Fruit fly (Drosophila melanogaster) whole organism, embryonic: ENCODE measurements around the gene sphe.
A peak's percentile ranks its signal among the peaks of the same experiment; 100 is the strongest.

Experiments
- Awh ChIP-seq: fragments of 200-800 bp; sonication (Bioruptor generic); IDR thresholded peaks from 2 replicates; pipeline ENCODE4, ENCODE4 v1.3.6; 2022; ENCODE audit warnings: missing biosample characterization, missing genetic modification characterization
- B-H1 ChIP-seq: fragments of 200-800 bp; sonication (Bioruptor generic); IDR thresholded peaks from 3 replicates; pipeline ENCODE4 v1.3.6; 2022; ENCODE audit warnings: missing biosample characterization, missing genetic modification characterization
- CG10462 ChIP-seq: fragments of 200-800 bp; sonication (Bioruptor generic); optimal IDR thresholded peaks from 2 replicates; lab custom pipeline; 2016; ENCODE audit warnings: missing biosample characterization, missing genetic modification characterization
- CG10543 ChIP-seq: fragments of 200-800 bp; sonication (Bioruptor generic); optimal IDR thresholded peaks from 3 replicates; lab custom pipeline; 2017; ENCODE audit warnings: missing biosample characterization, mild to moderate bottlenecking, missing genetic modification characterization, moderate library complexity
- CG12071 ChIP-seq: fragments of 200-800 bp; sonication (Bioruptor generic); optimal IDR thresholded peaks from 3 replicates; lab custom pipeline; 2018; ENCODE audit warnings: missing biosample characterization, mild to moderate bottlenecking, missing genetic modification characterization
- CG12104 ChIP-seq: fragments of 200-800 bp; sonication (Bioruptor generic); optimal IDR thresholded peaks from 3 replicates; lab custom pipeline; 2016; ENCODE audit warnings: missing biosample characterization, missing genetic modification characterization
- CG12219 ChIP-seq: fragments of 200-800 bp; sonication (Bioruptor generic); optimal IDR thresholded peaks from 3 replicates; lab custom pipeline; 2018; ENCODE audit warnings: missing biosample characterization, mild to moderate bottlenecking, missing genetic modification characterization
- CG12236 ChIP-seq: fragments of 200-800 bp; sonication (Bioruptor generic); optimal IDR thresholded peaks from 2 replicates; lab custom pipeline; 2016; ENCODE audit warnings: missing biosample characterization, missing genetic modification characterization
- CG15269 ChIP-seq: fragments of 200-800 bp; sonication (Bioruptor generic); optimal IDR thresholded peaks from 2 replicates; lab custom pipeline; 2018; ENCODE audit warnings: missing biosample characterization, mild to moderate bottlenecking, missing genetic modification characterization, moderate library complexity
- CG16779 ChIP-seq: fragments of 200-800 bp; sonication (Bioruptor generic); IDR thresholded peaks from 2 replicates; pipeline ENCODE4 v1.3.6; 2022; ENCODE audit warnings: missing biosample characterization, missing genetic modification characterization
- CG17359 ChIP-seq: fragments of 200-800 bp; sonication (Bioruptor generic); optimal IDR thresholded peaks from 3 replicates; lab custom pipeline; 2018; ENCODE audit warnings: missing biosample characterization, mild to moderate bottlenecking, missing genetic modification characterization, moderate library complexity
- CG2678 ChIP-seq: fragments of 200-800 bp; sonication (Bioruptor generic); optimal IDR thresholded peaks from 3 replicates; lab custom pipeline; 2019; ENCODE audit warnings: missing biosample characterization, mild to moderate bottlenecking, missing genetic modification characterization, moderate library complexity
- CG2875 ChIP-seq: fragments of 200-800 bp; sonication (Bioruptor generic); optimal IDR thresholded peaks from 2 replicates; lab custom pipeline; 2017; ENCODE audit warnings: missing biosample characterization, mild to moderate bottlenecking, missing genetic modification characterization, missing genetic modification reagents
- CG3163 ChIP-seq: fragments of 200-800 bp; sonication (Bioruptor generic); optimal IDR thresholded peaks from 3 replicates; lab custom pipeline; 2016; ENCODE audit warnings: missing biosample characterization, missing genetic modification characterization
- CG34422 ChIP-seq: fragments of 200-800 bp; sonication (Bioruptor generic); IDR thresholded peaks from 3 replicates; pipeline ENCODE4 v1.3.6; 2022; ENCODE audit warnings: missing biosample characterization, missing genetic modification characterization
- CG4282 ChIP-seq: fragments of 200-800 bp; sonication (Bioruptor generic); optimal IDR thresholded peaks from 2 replicates; lab custom pipeline; 2016; ENCODE audit warnings: missing biosample characterization, missing genetic modification characterization
- CG4424 ChIP-seq: fragments of 200-800 bp; sonication (Bioruptor generic); optimal IDR thresholded peaks from 3 replicates; lab custom pipeline; 2016; ENCODE audit warnings: missing biosample characterization, missing genetic modification characterization
- CG7271 ChIP-seq: fragments of 200-800 bp; sonication (Bioruptor generic); optimal IDR thresholded peaks from 2 replicates; lab custom pipeline; 2018; ENCODE audit warnings: missing biosample characterization, mild to moderate bottlenecking, missing genetic modification characterization, moderate library complexity
- CHES-1-like ChIP-seq: fragments of 200-800 bp; sonication (Bioruptor generic); optimal IDR thresholded peaks from 2 replicates; lab custom pipeline; 2016; ENCODE audit warnings: missing biosample characterization, missing genetic modification characterization
- E2f2 ChIP-seq: fragments of 200-800 bp; sonication (Bioruptor generic); IDR thresholded peaks from 2 replicates; pipeline ENCODE4 v1.3.6; 2022; ENCODE audit warnings: missing biosample characterization, missing genetic modification characterization
- H2.0 ChIP-seq: fragments of 200-800 bp; sonication (Bioruptor generic); IDR thresholded peaks from 2 replicates; pipeline ENCODE4 v1.3.6; 2022; ENCODE audit warnings: missing biosample characterization, missing genetic modification characterization
- Hand ChIP-seq: fragments of 200-800 bp; sonication (Bioruptor generic); optimal IDR thresholded peaks from 2 replicates; lab custom pipeline; 2017; ENCODE audit warnings: mild to moderate bottlenecking, missing biosample characterization, missing genetic modification reagents, missing genetic modification characterization
- HmgZ ChIP-seq: fragments of 200-800 bp; sonication (Bioruptor generic); optimal IDR thresholded peaks from 2 replicates; lab custom pipeline; 2018; ENCODE audit warnings: missing biosample characterization, mild to moderate bottlenecking, missing genetic modification characterization
- Hr78 ChIP-seq, 2 experiments: fragments of 200-800 bp in 1 of 2; fragments of >200 bp in 1 of 2; sonication (Bioruptor generic) in 1 of 2; optimal IDR thresholded peaks; 2 replicates each; lab custom pipeline; 2017 to 2019; ENCODE audit warnings: missing biosample characterization in 2 of 2, missing genetic modification characterization in 2 of 2, mild to moderate bottlenecking in 1 of 2, moderate library complexity in 1 of 2
- Med ChIP-seq: fragments of 200-800 bp; sonication (Bioruptor generic); peaks from one replicate; lab custom pipeline; 2016; ENCODE audit warnings: missing biosample characterization, missing genetic modification characterization, mild to moderate bottlenecking, inconsistent platforms, moderate library complexity
- NC2α ChIP-seq: fragments of 200-800 bp; sonication (Bioruptor generic); optimal IDR thresholded peaks from 2 replicates; lab custom pipeline; 2016; ENCODE audit warnings: missing biosample characterization, missing genetic modification characterization
- Ptx1 ChIP-seq: fragments of 200-800 bp; sonication (Bioruptor generic); IDR thresholded peaks from 2 replicates; pipeline ENCODE4 v1.3.6; 2022; ENCODE audit warnings: missing biosample characterization, missing genetic modification characterization
- Sry-β ChIP-seq: fragments of 200-800 bp; sonication (Bioruptor generic); optimal IDR thresholded peaks from 2 replicates; lab custom pipeline; 2018; ENCODE audit warnings: missing biosample characterization, mild to moderate bottlenecking, missing genetic modification characterization, moderate library complexity
- Xrp1 ChIP-seq: fragments of 200-800 bp; sonication (Bioruptor generic); IDR thresholded peaks from 2 replicates; pipeline ENCODE4 v1.3.6; 2022; ENCODE audit warnings: missing biosample characterization, missing genetic modification characterization
- ara ChIP-seq: fragments of 200-800 bp; sonication (Bioruptor generic); IDR thresholded peaks from 2 replicates; pipeline ENCODE4 v1.3.6; 2022; ENCODE audit warnings: missing biosample characterization, missing genetic modification characterization
- ase ChIP-seq: fragments of 200-800 bp; sonication (Bioruptor generic); IDR thresholded peaks from 3 replicates; pipeline ENCODE4 v1.3.6; 2022; ENCODE audit warnings: missing biosample characterization, missing genetic modification characterization
- bbx ChIP-seq: fragments of 200-800 bp; sonication (Bioruptor generic); IDR thresholded peaks from 2 replicates; pipeline ENCODE4 v1.3.6; 2022; ENCODE audit warnings: missing biosample characterization, missing genetic modification characterization; ENCODE audit not compliant: partially characterized antibody
- bowl ChIP-seq: fragments of 200-800 bp; sonication (Bioruptor generic); IDR thresholded peaks from 2 replicates; pipeline ENCODE4 v1.3.6; 2022; ENCODE audit warnings: missing biosample characterization, missing genetic modification characterization
- btn ChIP-seq: fragments of 200-800 bp; sonication (Bioruptor generic); optimal IDR thresholded peaks from 2 replicates; lab custom pipeline; 2016; ENCODE audit warnings: missing biosample characterization, missing genetic modification characterization
- croc ChIP-seq: fragments of 200-800 bp; sonication (Bioruptor generic); conservative IDR thresholded peaks from 3 replicates; pipeline ENCODE4 v1.3.6; 2022; ENCODE audit warnings: missing biosample characterization, missing genetic modification characterization
- cwo ChIP-seq: fragments of 200-800 bp; sonication (Bioruptor generic); optimal IDR thresholded peaks from 3 replicates; lab custom pipeline; 2017; ENCODE audit warnings: missing biosample characterization, missing genetic modification characterization, mild to moderate bottlenecking, moderate library complexity, missing genetic modification reagents
- da ChIP-seq: fragments of 200-800 bp; sonication (Bioruptor generic); optimal IDR thresholded peaks from 2 replicates; lab custom pipeline; 2016; ENCODE audit warnings: missing biosample characterization, missing genetic modification characterization
- emc ChIP-seq: fragments of 200-800 bp; sonication (Bioruptor generic); optimal IDR thresholded peaks from 2 replicates; lab custom pipeline; 2016; ENCODE audit warnings: missing biosample characterization, missing genetic modification characterization
- ham ChIP-seq: fragments of 200-800 bp; sonication (Bioruptor generic); IDR thresholded peaks from 2 replicates; pipeline ENCODE4 v1.3.6; 2022; ENCODE audit warnings: missing biosample characterization, missing genetic modification characterization
- her ChIP-seq: fragments of 200-800 bp; sonication (Bioruptor generic); optimal IDR thresholded peaks from 2 replicates; lab custom pipeline; 2016; ENCODE audit warnings: missing biosample characterization, missing genetic modification characterization
- insv ChIP-seq, 2 experiments: fragments of 200-800 bp; sonication (Bioruptor generic); optimal IDR thresholded peaks; 3 replicates each; lab custom pipeline; 2016 to 2018; ENCODE audit warnings: missing biosample characterization in 2 of 2, missing genetic modification characterization in 2 of 2
- mirr ChIP-seq: fragments of 200-800 bp; sonication (Bioruptor generic); optimal IDR thresholded peaks from 3 replicates; lab custom pipeline; 2018; ENCODE audit warnings: missing biosample characterization, mild to moderate bottlenecking, missing genetic modification characterization
- prd ChIP-seq, 3 experiments: fragments of >200 bp in 2 of 3; fragments of 200-800 bp in 1 of 3; sonication (Bioruptor generic) in 1 of 3; optimal IDR thresholded peaks in 2 of 3; IDR thresholded peaks in 1 of 3; 2 replicates in 2 of 3; 3 replicates in 1 of 3; pipeline versions ENCODE4 v1.3.6 to Lab custom; 2017 to 2022; ENCODE audit warnings: missing biosample characterization in 1 of 3, missing genetic modification characterization in 1 of 3
- repo ChIP-seq: fragments of 200-800 bp; sonication (Bioruptor generic); optimal IDR thresholded peaks from 2 replicates; lab custom pipeline; 2016; ENCODE audit warnings: missing biosample characterization, missing genetic modification characterization
- schlank ChIP-seq: fragments of 200-800 bp; sonication (Bioruptor generic); optimal IDR thresholded peaks from 2 replicates; lab custom pipeline; 2018; ENCODE audit warnings: missing biosample characterization, mild to moderate bottlenecking, missing genetic modification characterization
- sisA ChIP-seq: fragments of 200-800 bp; sonication (Bioruptor generic); IDR thresholded peaks from 2 replicates; pipeline ENCODE4 v1.3.6; 2022; ENCODE audit warnings: missing biosample characterization, missing genetic modification characterization
- tio ChIP-seq: fragments of 200-800 bp; sonication (Bioruptor generic); optimal IDR thresholded peaks from 2 replicates; lab custom pipeline; 2017; ENCODE audit warnings: missing biosample characterization, missing genetic modification characterization, inconsistent platforms
- ttk ChIP-seq: fragments of 200-800 bp; sonication (Bioruptor generic); IDR thresholded peaks from 2 replicates; pipeline ENCODE4 v2.1.2; 2022; ENCODE audit warnings: missing biosample characterization, missing genetic modification characterization

sphe gene

dm6 chrX:16723203-16724173 is 21.7 kb upstream of the sphe start (continued):
- TF ChIP-seq CG12219 (GFP tag; lab: Kevin White, UChicago) = peak; percentile 69
- TF ChIP-seq B-H1 = peak; percentile 54
- TF ChIP-seq Med (GFP tag; lab: Kevin White, UChicago) = peak; percentile 77
- peak; percentile 60 for TF ChIP-seq ttk (GFP tag; lab: Robert Waterston, UW)
- TF ChIP-seq bbx = no peak
- TF ChIP-seq CG12104 (GFP tag; lab: Kevin White, UChicago) = peak; percentile 37
- TF ChIP-seq sisA (GFP tag; lab: Robert Waterston, UW) = peak; percentile 56
- peak; percentile 45 for TF ChIP-seq CG17359
- peak; percentile 56 for TF ChIP-seq Hand (GFP tag; lab: Kevin White, UChicago)
- peak; percentile 73 for TF ChIP-seq tio
- TF ChIP-seq HmgZ = peak; percentile 59
- TF ChIP-seq CG10543 (GFP tag; lab: Kevin White, UChicago) = peak; percentile 38
- TF ChIP-seq CG12071 = peak; percentile 17
- peak; percentile 33 for TF ChIP-seq CG10462 (GFP tag; lab: Kevin White, UChicago)
- TF ChIP-seq btn (GFP tag; lab: Kevin White, UChicago) = no peak
- TF ChIP-seq CG4424 (GFP tag; lab: Kevin White, UChicago) = peak; percentile 8
- TF ChIP-seq H2.0 (GFP tag; lab: Robert Waterston, UW) = peak; percentile 57
- TF ChIP-seq CG2875 (GFP tag; lab: Kevin White, UChicago) = peak; percentile 62
- TF ChIP-seq ham = no peak
- peak; percentile 71 for TF ChIP-seq Ptx1 (GFP tag; lab: Robert Waterston, UW)
- peak; percentile 55; the same call in 1 of the 2 replicates for TF ChIP-seq ara
- peak; percentile 55 for TF ChIP-seq Awh (GFP tag; lab: Robert Waterston, UW)
- no peak for TF ChIP-seq CHES-1-like (GFP tag; lab: Kevin White, UChicago)
- TF ChIP-seq Sry-β = no peak
- no peak for TF ChIP-seq CG4282 (GFP tag; lab: Kevin White, UChicago)
- TF ChIP-seq E2f2 (GFP tag; lab: Robert Waterston, UW) = peak; percentile 53; the same call in 1 of the 2 replicates
- no peak for TF ChIP-seq CG16779
- peak in 1 of 2 experiments; percentile 49 for TF ChIP-seq Hr78 (GFP tag; optimal IDR thresholded peaks at IDR 0.05; lab: Kevin White, UChicago)
- peak; percentile 76 for TF ChIP-seq CG2678
- no peak for TF ChIP-seq NC2α (GFP tag; lab: Kevin White, UChicago)
- TF ChIP-seq croc (GFP tag; lab: Robert Waterston, UW) = peak; percentile 45; the same call in 2 of the 3 replicates
- TF ChIP-seq ase (GFP tag; lab: Robert Waterston, UW) = peak; percentile 55; the same call in 2 of the 3 replicates
- no peak for TF ChIP-seq CG7271
- peak; percentile 27 for TF ChIP-seq CG12236 (GFP tag; lab: Kevin White, UChicago)
- no peak for TF ChIP-seq insv (GFP tag; optimal IDR thresholded peaks at IDR 0.05; lab: Kevin White, UChicago)
- no peak for TF ChIP-seq mirr (GFP tag; lab: Kevin White, UChicago)
- TF ChIP-seq CG3163 (GFP tag; lab: Kevin White, UChicago) = no peak
- peak; percentile 11 for TF ChIP-seq da (GFP tag; lab: Kevin White, UChicago)
- peak; percentile 74 for TF ChIP-seq Xrp1 (GFP tag; lab: Robert Waterston, UW)
- TF ChIP-seq CG15269 (tag; lab: Kevin White, UChicago) = peak; percentile 84
- TF ChIP-seq emc (GFP tag; lab: Kevin White, UChicago) = no peak
- no peak for TF ChIP-seq bowl
- TF ChIP-seq cwo (GFP tag; lab: Kevin White, UChicago) = peak; percentile 24
- no peak for TF ChIP-seq her (GFP tag; lab: Kevin White, UChicago)
- TF ChIP-seq repo (GFP tag; lab: Kevin White, UChicago) = no peak
- peak; percentile 64 for TF ChIP-seq schlank (tag; lab: Kevin White, UChicago)
- no peak for TF ChIP-seq prd (optimal IDR thresholded peaks at IDR 0.05; lab: Kevin White, UChicago)
- TF ChIP-seq prd (GFP tag; IDR thresholded peaks at IDR 0.05; lab: Robert Waterston, UW) = no peak; the same call in none of the 3 replicates
- peak; percentile 67; the same call in 2 of the 3 replicates for TF ChIP-seq CG34422
